Fruit fly (Drosophila melanogaster) whole organism, embryonic: ENCODE data around the gene slp1.

ENCODE experiments used
- Ada2b ChIP-seq: fragments of 200-800 bp; sonication (Bioruptor generic); IDR thresholded peaks from 2 replicates; pipeline ENCODE4 v1.3.6; 2022; ENCODE audit warnings: missing biosample characterization, missing genetic modification characterization
- Antp ChIP-seq: fragments of 200-800 bp; sonication (Bioruptor generic); optimal IDR thresholded peaks from 3 replicates; lab custom pipeline; 2016; ENCODE audit warnings: missing biosample characterization, missing genetic modification characterization
- Asciz ChIP-seq: fragments of 200-800 bp; sonication (Bioruptor generic); optimal IDR thresholded peaks from 2 replicates; lab custom pipeline; 2017; ENCODE audit warnings: missing biosample characterization, mild to moderate bottlenecking, missing genetic modification characterization, missing genetic modification reagents
- Awh ChIP-seq: fragments of 200-800 bp; sonication (Bioruptor generic); IDR thresholded peaks from 2 replicates; pipeline ENCODE4, ENCODE4 v1.3.6; 2022; ENCODE audit warnings: missing biosample characterization, missing genetic modification characterization
- B-H2 ChIP-seq: fragments of 200-800 bp; sonication (Bioruptor generic); optimal IDR thresholded peaks from 2 replicates; lab custom pipeline; 2018; ENCODE audit warnings: missing biosample characterization, mild to moderate bottlenecking, missing genetic modification characterization
- CG10267 ChIP-seq: fragments of 200-800 bp; sonication (Bioruptor generic); optimal IDR thresholded peaks from 2 replicates; lab custom pipeline; 2018; ENCODE audit warnings: missing biosample characterization, mild to moderate bottlenecking, missing genetic modification characterization, moderate library complexity
- CG10366 ChIP-seq: fragments of 200-800 bp; sonication (Bioruptor generic); IDR thresholded peaks from 2 replicates; pipeline ENCODE4 v1.3.6; 2022; ENCODE audit warnings: missing biosample characterization, missing genetic modification characterization
- CG1233 ChIP-seq: fragments of 200-800 bp; sonication (Bioruptor generic); optimal IDR thresholded peaks from 4 replicates; lab custom pipeline; 2018; ENCODE audit warnings: missing biosample characterization, mild to moderate bottlenecking, missing genetic modification characterization
- CG12942 ChIP-seq: fragments of 200-800 bp; sonication (Bioruptor generic); optimal IDR thresholded peaks from 3 replicates; lab custom pipeline; 2016; ENCODE audit warnings: missing biosample characterization, missing genetic modification characterization
- CG13894 ChIP-seq: fragments of 200-800 bp; sonication (Bioruptor generic); optimal IDR thresholded peaks from 3 replicates; lab custom pipeline; 2018; ENCODE audit warnings: missing biosample characterization, mild to moderate bottlenecking, missing genetic modification characterization, moderate library complexity
- CG14014 ChIP-seq: fragments of 200-800 bp; sonication (Bioruptor generic); IDR thresholded peaks from 2 replicates; pipeline ENCODE4 v1.3.6; 2022; ENCODE audit warnings: missing biosample characterization, missing genetic modification characterization
- CG14710 ChIP-seq: fragments of 200-800 bp; sonication (Bioruptor generic); optimal IDR thresholded peaks from 3 replicates; lab custom pipeline; 2019; ENCODE audit warnings: missing biosample characterization, mild to moderate bottlenecking, missing genetic modification characterization, moderate library complexity
- CG15601 ChIP-seq: fragments of 200-800 bp; sonication (Bioruptor generic); optimal IDR thresholded peaks from 3 replicates; lab custom pipeline; 2019; ENCODE audit warnings: missing biosample characterization, mild to moderate bottlenecking, missing genetic modification characterization, moderate library complexity
- CG16815 ChIP-seq: fragments of 200-800 bp; sonication (Bioruptor generic); optimal IDR thresholded peaks from 3 replicates; lab custom pipeline; 2017; ENCODE audit warnings: missing biosample characterization, mild to moderate bottlenecking, missing genetic modification characterization
- CG16863 ChIP-seq: fragments of 200-800 bp; sonication (Bioruptor generic); optimal IDR thresholded peaks from 3 replicates; lab custom pipeline; 2016; ENCODE audit warnings: missing biosample characterization, missing genetic modification characterization
- CG18619 ChIP-seq: fragments of 200-800 bp; sonication (Bioruptor generic); optimal IDR thresholded peaks from 3 replicates; lab custom pipeline; 2017; ENCODE audit warnings: missing biosample characterization, mild to moderate bottlenecking, missing genetic modification characterization
- CG2875 ChIP-seq: fragments of 200-800 bp; sonication (Bioruptor generic); optimal IDR thresholded peaks from 2 replicates; lab custom pipeline; 2017; ENCODE audit warnings: missing biosample characterization, mild to moderate bottlenecking, missing genetic modification characterization, missing genetic modification reagents
- CG3163 ChIP-seq: fragments of 200-800 bp; sonication (Bioruptor generic); optimal IDR thresholded peaks from 3 replicates; lab custom pipeline; 2016; ENCODE audit warnings: missing biosample characterization, missing genetic modification characterization
- CG3995 ChIP-seq: fragments of 200-800 bp; sonication (Bioruptor generic); optimal IDR thresholded peaks from 3 replicates; lab custom pipeline; 2016; ENCODE audit warnings: missing biosample characterization, missing genetic modification characterization
- CG6854 ChIP-seq: fragments of 200-800 bp; sonication (Bioruptor generic); optimal IDR thresholded peaks from 3 replicates; lab custom pipeline; 2017; ENCODE audit warnings: missing biosample characterization, mild to moderate bottlenecking, missing genetic modification characterization
- CG7271 ChIP-seq: fragments of 200-800 bp; sonication (Bioruptor generic); optimal IDR thresholded peaks from 2 replicates; lab custom pipeline; 2018; ENCODE audit warnings: missing biosample characterization, mild to moderate bottlenecking, missing genetic modification characterization, moderate library complexity
- CG7963 ChIP-seq: fragments of 200-800 bp; sonication (Bioruptor generic); IDR thresholded peaks from 3 replicates; pipeline ENCODE4 v1.3.6; 2022; ENCODE audit warnings: missing biosample characterization, missing genetic modification characterization; ENCODE audit not compliant: partially characterized antibody
- CG9215 ChIP-seq: fragments of 200-800 bp; sonication (Bioruptor generic); IDR thresholded peaks from 2 replicates; pipeline ENCODE4 v1.3.6; 2022; ENCODE audit warnings: missing biosample characterization, missing genetic modification characterization
- CG9727 ChIP-seq: fragments of 200-800 bp; sonication (Bioruptor generic); optimal IDR thresholded peaks from 3 replicates; lab custom pipeline; 2017; ENCODE audit warnings: missing biosample characterization, mild to moderate bottlenecking, missing genetic modification characterization
- CG9797 ChIP-seq: fragments of 200-800 bp; sonication (Bioruptor generic); optimal IDR thresholded peaks from 3 replicates; lab custom pipeline; 2018; ENCODE audit warnings: missing biosample characterization, mild to moderate bottlenecking, missing genetic modification characterization
- CkIIα-i1 ChIP-seq: fragments of 200-800 bp; sonication (Bioruptor generic); IDR thresholded peaks from 2 replicates; pipeline ENCODE4 v1.3.6; 2022; ENCODE audit warnings: missing biosample characterization, missing genetic modification characterization
- D19A ChIP-seq: fragments of 200-800 bp; optimal IDR thresholded peaks from 3 replicates; lab custom pipeline; 2019; ENCODE audit warnings: missing biosample characterization, mild to moderate bottlenecking, missing genetic modification characterization, moderate library complexity
- Dad ChIP-seq: fragments of 200-800 bp; sonication (Bioruptor generic); optimal IDR thresholded peaks from 3 replicates; lab custom pipeline; 2016; ENCODE audit warnings: missing biosample characterization, missing genetic modification characterization
- Dek ChIP-seq: fragments of 200-800 bp; sonication (Bioruptor generic); optimal IDR thresholded peaks from 3 replicates; lab custom pipeline; 2019; ENCODE audit warnings: missing biosample characterization, mild to moderate bottlenecking, missing genetic modification characterization, moderate library complexity
- Fer1 ChIP-seq: fragments of 200-800 bp; sonication (Bioruptor generic); optimal IDR thresholded peaks from 2 replicates; lab custom pipeline; 2017; ENCODE audit warnings: missing biosample characterization, mild to moderate bottlenecking, missing genetic modification characterization
- Opbp ChIP-seq: fragments of 200-800 bp; sonication (Bioruptor generic); IDR thresholded peaks from 3 replicates; pipeline ENCODE4 v1.3.6; 2022; ENCODE audit warnings: missing biosample characterization, missing genetic modification characterization; ENCODE audit not compliant: partially characterized antibody
- PHDP ChIP-seq: fragments of 200-800 bp; sonication (Bioruptor generic); optimal IDR thresholded peaks from 3 replicates; lab custom pipeline; 2018; ENCODE audit warnings: missing biosample characterization, mild to moderate bottlenecking, missing genetic modification characterization, moderate library complexity
- Rx ChIP-seq: fragments of 200-800 bp; sonication (Bioruptor generic); IDR thresholded peaks from 2 replicates; pipeline ENCODE4 v1.3.6; 2022; ENCODE audit warnings: missing biosample characterization, missing genetic modification characterization
- Stat92E ChIP-seq, 3 experiments: fragments of >200 bp in 2 of 3; fragments of 200-800 bp in 1 of 3; sonication (Bioruptor generic) in 1 of 3; optimal IDR thresholded peaks; 2 replicates each; lab custom pipeline; 2017 to 2019; ENCODE audit warnings: missing biosample characterization in 3 of 3, missing genetic modification characterization in 3 of 3, mild to moderate bottlenecking in 1 of 3, moderate library complexity in 1 of 3
- Usf ChIP-seq: fragments of 200-800 bp; sonication (Bioruptor generic); optimal IDR thresholded peaks from 2 replicates; lab custom pipeline; 2017; ENCODE audit warnings: missing genotype, missing biosample characterization, missing genetic modification characterization
- az2 ChIP-seq: fragments of 200-800 bp; sonication (Bioruptor generic); optimal IDR thresholded peaks from 3 replicates; lab custom pipeline; 2016; ENCODE audit warnings: missing biosample characterization, missing genetic modification characterization
- crol ChIP-seq: fragments of 200-800 bp; sonication (Bioruptor generic); IDR thresholded peaks from 2 replicates; pipeline ENCODE4 v1.3.6; 2022; ENCODE audit warnings: missing biosample characterization, missing genetic modification characterization
- dmrt99B ChIP-seq: fragments of 200-800 bp; sonication (Bioruptor generic); optimal IDR thresholded peaks from 2 replicates; lab custom pipeline; 2018; ENCODE audit warnings: missing biosample characterization, mild to moderate bottlenecking, missing genetic modification characterization, moderate library complexity
- fru ChIP-seq: fragments of >200 bp; optimal IDR thresholded peaks from 2 replicates; lab custom pipeline; 2017
- gem ChIP-seq: fragments of 200-800 bp; sonication (Bioruptor generic); optimal IDR thresholded peaks from 2 replicates; lab custom pipeline; 2019; ENCODE audit warnings: missing biosample characterization, mild to moderate bottlenecking, missing genetic modification characterization, moderate library complexity
- hth ChIP-seq: fragments of >200 bp; optimal IDR thresholded peaks from 2 replicates; lab custom pipeline; 2017; ENCODE audit warnings: inconsistent platforms
- ken ChIP-seq: fragments of 200-800 bp; sonication (Bioruptor generic); IDR thresholded peaks from 3 replicates; pipeline ENCODE4 v1.3.6; 2022; ENCODE audit warnings: missing biosample characterization, missing genetic modification characterization
- lola ChIP-seq, 3 experiments: fragments of >200 bp in 2 of 3; fragments of 200-800 bp in 1 of 3; sonication (Bioruptor generic) in 1 of 3; optimal IDR thresholded peaks; 2 replicates each; lab custom pipeline; 2017 to 2019; ENCODE audit warnings: missing biosample characterization in 3 of 3, missing genetic modification characterization in 3 of 3, mild to moderate bottlenecking in 1 of 3, moderate library complexity in 1 of 3
- nmo ChIP-seq: fragments of 200-800 bp; sonication (Bioruptor generic); optimal IDR thresholded peaks from 2 replicates; lab custom pipeline; 2018; ENCODE audit warnings: missing biosample characterization, mild to moderate bottlenecking, missing genetic modification characterization, moderate library complexity
- pb ChIP-seq: fragments of 200-800 bp; sonication (Bioruptor generic); optimal IDR thresholded peaks from 3 replicates; lab custom pipeline; 2016; ENCODE audit warnings: missing biosample characterization, missing genetic modification characterization
- peb ChIP-seq: fragments of 200-800 bp; sonication (Bioruptor generic); IDR thresholded peaks from 2 replicates; pipeline ENCODE4 v1.3.6; 2022; ENCODE audit warnings: missing biosample characterization, missing genetic modification characterization
- prd ChIP-seq, 3 experiments: fragments of >200 bp in 2 of 3; fragments of 200-800 bp in 1 of 3; sonication (Bioruptor generic) in 1 of 3; optimal IDR thresholded peaks in 2 of 3; IDR thresholded peaks in 1 of 3; 2 replicates in 2 of 3; 3 replicates in 1 of 3; pipeline versions ENCODE4 v1.3.6 to Lab custom; 2017 to 2022; ENCODE audit warnings: missing biosample characterization in 1 of 3, missing genetic modification characterization in 1 of 3
- row ChIP-seq: fragments of 200-800 bp; sonication (Bioruptor generic); IDR thresholded peaks from 3 replicates; pipeline ENCODE4 v1.3.6; 2022; ENCODE audit warnings: missing biosample characterization, missing genetic modification characterization
- sob ChIP-seq: fragments of 200-800 bp; sonication (Bioruptor generic); IDR thresholded peaks from 2 replicates; pipeline ENCODE4 v1.3.6; 2022; ENCODE audit warnings: missing biosample characterization, missing genetic modification characterization
- ssp ChIP-seq: fragments of 200-800 bp; sonication (Bioruptor generic); IDR thresholded peaks from 2 replicates; pipeline ENCODE4 v1.3.6; 2022; ENCODE audit warnings: missing biosample characterization, missing genetic modification characterization
- zf30C ChIP-seq: fragments of 200-800 bp; sonication (Bioruptor generic); optimal IDR thresholded peaks from 3 replicates; lab custom pipeline; 2018; ENCODE audit warnings: missing biosample characterization, mild to moderate bottlenecking, missing genetic modification characterization

Gene slp1

DNA sequence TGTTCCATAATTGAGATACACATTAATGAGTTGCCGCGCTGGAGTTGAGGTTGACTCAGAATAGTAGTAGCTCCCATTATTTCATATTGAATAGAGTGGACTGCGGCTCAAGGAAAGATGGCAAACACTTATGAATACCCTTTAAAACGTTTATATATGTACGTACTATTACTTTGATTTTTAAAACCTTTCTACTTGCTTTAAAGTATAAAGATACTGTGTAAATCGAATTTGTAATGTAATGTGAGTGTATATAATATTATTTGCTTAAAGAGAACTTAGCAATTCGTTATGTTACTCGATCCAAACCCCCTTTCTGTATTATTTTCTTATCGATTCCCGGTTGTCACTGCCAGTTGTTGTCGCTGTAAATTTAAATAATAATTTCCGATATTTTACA lies 25.8 kb downstream of the slp1 start (continued):
- TF ChIP-seq CkIIα-i1 (GFP tag; lab: Robert Waterston, UW) (no peak), hth (lab: Kevin White, UChicago) (no peak), B-H2 (GFP tag; lab: Kevin White, UChicago) (no peak), CG7963 (GFP tag; lab: Robert Waterston, UW) (no peak), peb (GFP tag; lab: Robert Waterston, UW) (0 out of 2 replicates have a peak, but pooled peaks have one; percentile 31), Ada2b (GFP tag; lab: Robert Waterston, UW) (no peak), PHDP (tag; lab: Kevin White, UChicago) (peak; percentile 30), CG14014 (GFP tag; lab: Robert Waterston, UW) (no peak), CG13894 (tag; lab: Kevin White, UChicago) (no peak), fru (lab: Kevin White, UChicago) (no peak), sob (no peak), nmo (GFP tag; lab: Kevin White, UChicago) (peak; percentile 71), Dad (no peak), CG10366 (no peak), CG9215 (no peak), Usf (GFP tag; lab: Kevin White, UChicago) (no peak), CG1233 (no peak), row (peak; percentile 44; the same call in 2 of the 3 replicates), CG9727 (GFP tag; lab: Kevin White, UChicago) (peak; percentile 13), Opbp (no peak), Antp (GFP tag; lab: Kevin White, UChicago) (no peak), pb (GFP tag; lab: Kevin White, UChicago) (no peak), CG3163 (no peak), zf30C (GFP tag; lab: Kevin White, UChicago) (no peak), Awh (no peak)

DNA sequence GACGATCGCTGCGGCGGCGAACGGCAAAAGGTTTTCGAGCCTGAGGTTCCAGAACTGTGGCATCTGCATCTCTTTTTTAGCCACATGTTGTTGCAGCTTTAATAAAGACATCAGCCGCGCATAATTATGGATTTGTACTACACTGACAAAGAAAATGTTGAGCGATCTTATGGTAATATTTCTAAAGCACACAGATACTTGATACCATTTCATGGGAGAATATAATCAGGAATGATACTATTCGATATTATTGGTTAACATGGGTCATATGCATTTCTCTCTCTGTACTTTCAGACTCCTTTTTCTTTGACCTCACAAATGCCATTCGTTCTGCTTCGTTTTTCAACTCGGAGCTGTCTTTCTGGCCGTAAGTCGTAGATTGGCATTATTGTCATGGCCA lies 26.6 kb downstream of the slp1 start:
- TF ChIP-seq az2 (GFP tag; lab: Kevin White, UChicago) (peak; percentile 54), CG14710 (tag; lab: Kevin White, UChicago) (peak; percentile 63), ssp (GFP tag; lab: Robert Waterston, UW) (0 out of 2 replicates have a peak, but pooled peaks have one; percentile 20), CG9727 (GFP tag; lab: Kevin White, UChicago) (peak; percentile 56), prd (optimal IDR thresholded peaks at IDR 0.05; lab: Kevin White, UChicago) (no peak), prd (GFP tag; IDR thresholded peaks at IDR 0.05; lab: Robert Waterston, UW) (peak; percentile 84; the same call in 2 of the 3 replicates), crol (GFP tag; lab: Robert Waterston, UW) (no peak), CG15601 (tag; lab: Kevin White, UChicago) (peak; percentile 66), gem (peak; percentile 59), Dek (tag; lab: Kevin White, UChicago) (no peak), CG16815 (GFP tag; lab: Kevin White, UChicago) (peak; percentile 12), D19A (tag; lab: Kevin White, UChicago) (no peak), Asciz (no peak), Fer1 (no peak), CG7271 (tag; lab: Kevin White, UChicago) (no peak), Rx (GFP tag; lab: Robert Waterston, UW) (0 out of 2 replicates have a peak, but pooled peaks have one; percentile 22), CG12942 (peak; percentile 29), CG10267 (tag; lab: Kevin White, UChicago) (peak; percentile 62), CG2875 (GFP tag; lab: Kevin White, UChicago) (peak; percentile 38), lola (GFP tag; optimal IDR thresholded peaks at IDR 0.05; lab: Kevin White, UChicago) (peak in 1 of 3 experiments; percentile 77), CG18619 (GFP tag; lab: Kevin White, UChicago) (no peak), CG3995 (GFP tag; lab: Kevin White, UChicago) (no peak), CG9797 (GFP tag; lab: Kevin White, UChicago) (no peak), CG6854 (GFP tag; lab: Kevin White, UChicago) (no peak), CG16863 (GFP tag; lab: Kevin White, UChicago) (peak; percentile 38), Stat92E (GFP tag; optimal IDR thresholded peaks at IDR 0.05; lab: Kevin White, UChicago) (peak in 1 of 3 experiments; percentile 0), dmrt99B (tag; lab: Kevin White, UChicago) (peak; percentile 41), ken (0 out of 3 replicates have a peak, but pooled peaks have one; percentile 20)
